Worm (Caenorhabditis elegans) whole organism, L4 larva: ENCODE results near the gene gei-8.

Source experiments
- T20F7.1 ChIP-seq: fragments of 200-800 bp; sonication (Bioruptor generic); optimal IDR thresholded peaks from 2 replicates; lab custom pipeline; 2018; ENCODE audit warnings: mild to moderate bottlenecking, missing genetic modification characterization, missing compliant biosample characterization
- T26A8.4 ChIP-seq: fragments of 200-800 bp; sonication (Bioruptor generic); IDR thresholded peaks from 2 replicates; pipeline ENCODE4 v1.3.6; 2022; ENCODE audit warnings: missing genetic modification characterization, missing compliant biosample characterization
- Y105C5A.15 ChIP-seq: fragments of 200-800 bp; sonication (Bioruptor generic); IDR thresholded peaks from 2 replicates; pipeline ENCODE4 v1.3.6; 2022; ENCODE audit warnings: missing genetic modification characterization, missing compliant biosample characterization
- Y75B8A.6 ChIP-seq: fragments of 200-800 bp; sonication (Bioruptor generic); IDR thresholded peaks from 2 replicates; pipeline ENCODE4 v1.3.6; 2022; ENCODE audit warnings: missing genetic modification reagents, missing genetic modification characterization, missing compliant biosample characterization
- arid-1 ChIP-seq: fragments of 200-800 bp; sonication (Bioruptor generic); conservative IDR thresholded peaks from 2 replicates; pipeline ENCODE4 v1.3.6; 2022; ENCODE audit warnings: missing genetic modification reagents, missing genetic modification characterization, missing compliant biosample characterization
- ceh-82 ChIP-seq: sonication (generic microtip); optimal IDR thresholded peaks from 2 replicates; lab custom pipeline; 2017; ENCODE audit warnings: missing biosample characterization, missing genetic modification characterization
- cey-2 ChIP-seq: sonication (generic microtip); optimal IDR thresholded peaks from 3 replicates; lab custom pipeline; 2017; ENCODE audit warnings: missing genetic modification characterization, mild to moderate bottlenecking, missing compliant biosample characterization, antibody characterized with exemption, borderline replicate concordance; ENCODE audit not compliant: insufficient read depth
- dpl-1 ChIP-seq: fragments of 150-350 bp; optimal IDR thresholded peaks from 2 replicates; lab custom pipeline; 2014; ENCODE audit warnings: missing biosample characterization, missing genetic modification reagents, missing genetic modification characterization
- dve-1 ChIP-seq: sonication (generic microtip); optimal IDR thresholded peaks from 2 replicates; lab custom pipeline; 2017; ENCODE audit warnings: antibody characterized with exemption, mild to moderate bottlenecking, missing genetic modification characterization, missing compliant biosample characterization; ENCODE audit not compliant: insufficient read depth
- gei-8 ChIP-seq: fragments of 200-800 bp; sonication (Bioruptor generic); optimal IDR thresholded peaks from 2 replicates; lab custom pipeline; 2018; ENCODE audit warnings: mild to moderate bottlenecking, missing genetic modification characterization, missing compliant biosample characterization
- hlh-30 ChIP-seq: sonication (generic microtip); optimal IDR thresholded peaks from 2 replicates; lab custom pipeline; 2017; ENCODE audit warnings: antibody characterized with exemption, mild to moderate bottlenecking, missing genetic modification characterization, missing compliant biosample characterization; ENCODE audit not compliant: insufficient read depth
- hmg-1.1 ChIP-seq: fragments of 200-800 bp; sonication (Bioruptor generic); IDR thresholded peaks from 2 replicates; pipeline ENCODE4 v1.3.6; 2022; ENCODE audit warnings: missing genetic modification reagents, missing genetic modification characterization, missing compliant biosample characterization
- lin-15B ChIP-seq: fragments of 150-350 bp; sonication (generic microtip); optimal IDR thresholded peaks from 3 replicates; lab custom pipeline; 2014; ENCODE audit warnings: missing biosample characterization, missing genetic modification characterization
- lin-29 ChIP-seq: fragments of 200-800 bp; sonication (Bioruptor generic); IDR thresholded peaks from 2 replicates; pipeline ENCODE4 v1.3.6; 2022; ENCODE audit warnings: missing genetic modification reagents, missing genetic modification characterization, missing compliant biosample characterization
- lin-38 ChIP-seq: fragments of 200-800 bp; sonication (Bioruptor generic); IDR thresholded peaks from 2 replicates; pipeline ENCODE4 v1.3.6; 2022; ENCODE audit warnings: missing genetic modification reagents, missing genetic modification characterization, missing compliant biosample characterization
- lir-3 ChIP-seq: sonication (generic microtip); optimal IDR thresholded peaks from 2 replicates; lab custom pipeline; 2016; ENCODE audit warnings: mild to moderate bottlenecking, missing genetic modification characterization, missing compliant biosample characterization
- lsy-2 ChIP-seq, 2 experiments: fragments of 150-350 bp in 1 of 2; sonication (generic microtip) in 1 of 2; optimal IDR thresholded peaks; 2 replicates each; lab custom pipeline; 2014 to 2017; ENCODE audit warnings: missing biosample characterization in 2 of 2, missing genetic modification characterization in 2 of 2
- mes-2 ChIP-seq: sonication (generic microtip); optimal IDR thresholded peaks from 2 replicates; lab custom pipeline; 2016; ENCODE audit warnings: missing genotype, mild to moderate bottlenecking, missing genetic modification characterization, missing compliant biosample characterization; ENCODE audit not compliant: poor library complexity, severe bottlenecking
- mxl-3 ChIP-seq: fragments of 200-800 bp; sonication (Bioruptor generic); optimal IDR thresholded peaks from 2 replicates; lab custom pipeline; 2018; ENCODE audit warnings: mild to moderate bottlenecking, missing genetic modification characterization, missing compliant biosample characterization
- nhr-11 ChIP-seq: fragments of 150-350 bp; optimal IDR thresholded peaks from 2 replicates; lab custom pipeline; 2014; ENCODE audit warnings: missing biosample characterization, missing genetic modification characterization
- nhr-28 ChIP-seq: fragments of 150-350 bp; optimal IDR thresholded peaks from 2 replicates; lab custom pipeline; 2014; ENCODE audit warnings: missing biosample characterization, missing genetic modification characterization
- nhr-48 ChIP-seq: sonication (generic microtip); optimal IDR thresholded peaks from 2 replicates; lab custom pipeline; 2016; ENCODE audit warnings: mild to moderate bottlenecking, missing genetic modification characterization, missing compliant biosample characterization
- nhr-6 ChIP-seq: fragments of 150-350 bp; optimal IDR thresholded peaks from 2 replicates; lab custom pipeline; 2014; ENCODE audit warnings: missing biosample characterization, missing genetic modification characterization
- nhr-76 ChIP-seq: fragments of 150-350 bp; optimal IDR thresholded peaks from 2 replicates; lab custom pipeline; 2014; ENCODE audit warnings: missing biosample characterization, missing genetic modification characterization
- nhr-77 ChIP-seq: fragments of 150-350 bp; optimal IDR thresholded peaks from 2 replicates; lab custom pipeline; 2014; ENCODE audit warnings: missing biosample characterization, missing genetic modification characterization
- pha-4 ChIP-seq, 2 experiments: fragments of 150-350 bp in 1 of 2; fragments of 200-800 bp in 1 of 2; sonication (Bioruptor generic) in 1 of 2; IDR thresholded peaks in 1 of 2; optimal IDR thresholded peaks in 1 of 2; 2 replicates each; pipeline versions ENCODE4 v1.3.6 to Lab custom; 2014 to 2022; ENCODE audit warnings: missing genetic modification characterization in 2 of 2, missing genetic modification reagents in 2 of 2, missing biosample characterization in 1 of 2, missing compliant biosample characterization in 1 of 2
- php-3 ChIP-seq: fragments of 200-800 bp; sonication (Bioruptor generic); IDR thresholded peaks from 2 replicates; pipeline ENCODE4 v1.3.6; 2022; ENCODE audit warnings: missing genetic modification reagents, missing genetic modification characterization, missing compliant biosample characterization
- rbr-2 ChIP-seq: sonication (generic microtip); optimal IDR thresholded peaks from 2 replicates; lab custom pipeline; 2016; ENCODE audit warnings: missing genotype, missing genetic modification characterization, missing compliant biosample characterization
- snpc-4 ChIP-seq: fragments of 150-350 bp; optimal IDR thresholded peaks from 2 replicates; lab custom pipeline; 2014; ENCODE audit warnings: missing biosample characterization, missing genetic modification characterization
- spr-1 ChIP-seq: sonication (generic microtip); optimal IDR thresholded peaks from 2 replicates; lab custom pipeline; 2016; ENCODE audit warnings: mild to moderate bottlenecking, missing genetic modification characterization, missing compliant biosample characterization
- tra-1 ChIP-seq: fragments of 200-800 bp; sonication (Bioruptor generic); IDR thresholded peaks from 2 replicates; pipeline ENCODE4 v1.3.6; 2022; ENCODE audit warnings: missing genetic modification reagents, missing genetic modification characterization, missing compliant biosample characterization
- unc-130 ChIP-seq: sonication (generic microtip); optimal IDR thresholded peaks from 2 replicates; lab custom pipeline; 2016; ENCODE audit warnings: missing genetic modification reagents, missing genetic modification characterization, missing compliant biosample characterization
- unc-39 ChIP-seq: sonication (generic microtip); optimal IDR thresholded peaks from 2 replicates; lab custom pipeline; 2017; ENCODE audit warnings: missing biosample characterization, missing genetic modification characterization
- unc-62 ChIP-seq, 3 experiments: fragments of 150-350 bp in 1 of 3; sonication (generic microtip); optimal IDR thresholded peaks in 2 of 3; peaks in 1 of 3; 1 replicate in 1 of 3; 2 replicates in 2 of 3; lab custom pipeline; 2014 to 2017; ENCODE audit warnings: missing biosample characterization in 3 of 3, missing genetic modification characterization in 3 of 3, missing genetic modification reagents in 3 of 3, missing genotype in 1 of 3
- vab-7 ChIP-seq: fragments of 200-800 bp; sonication (Bioruptor generic); IDR thresholded peaks from 2 replicates; pipeline ENCODE4 v1.3.6; 2022; ENCODE audit warnings: missing genetic modification reagents, missing genetic modification characterization, missing compliant biosample characterization
- zfp-2 ChIP-seq: sonication (generic microtip); optimal IDR thresholded peaks from 2 replicates; lab custom pipeline; 2016; ENCODE audit warnings: mild to moderate bottlenecking, missing genetic modification characterization, missing compliant biosample characterization
- zfp-3 ChIP-seq: fragments of 200-800 bp; sonication (Bioruptor generic); conservative IDR thresholded peaks from 2 replicates; pipeline ENCODE4 v1.3.6; 2022; ENCODE audit warnings: missing genetic modification reagents, missing genetic modification characterization, missing compliant biosample characterization
- ztf-7 ChIP-seq: fragments of 150-350 bp; optimal IDR thresholded peaks from 2 replicates; lab custom pipeline; 2014; ENCODE audit warnings: missing biosample characterization, missing genetic modification characterization

gei-8 gene

ce11 chrIII:8085355-8085754 lies 35.7 kb downstream of the gei-8 start, which contains the start of the genes K06H7.7 and grp-1:
K06H7.7 (minus strand) TSS chrIII:8085475.
grp-1 (plus strand) TSS chrIII:8085705.
- TF ChIP-seq ztf-7 (no peak), cey-2 (tag; lab: Kevin White, UChicago) (no peak), tra-1 (GFP tag; lab: Robert Waterston, UW) (no peak), spr-1 (tag; lab: Kevin White, UChicago) (no peak), gei-8 (no peak), dpl-1 (peak; percentile 66), ceh-82 (tag; lab: Kevin White, UChicago) (no peak), mes-2 (tag; lab: Kevin White, UChicago) (peak; percentile 59), php-3 (GFP tag; lab: Robert Waterston, UW) (no peak), lin-15B (no peak), lsy-2 (tag; optimal IDR thresholded peaks at IDR 0.05; lab: Kevin White, UChicago) (peak; percentile 92 to 99), nhr-28 (tag; lab: Kevin White, UChicago) (no peak), zfp-2 (tag; lab: Kevin White, UChicago) (no peak), unc-39 (tag; lab: Kevin White, UChicago) (no peak), arid-1 (GFP tag; lab: Robert Waterston, UW) (peak; percentile 42; the same call in 1 of the 2 replicates), nhr-77 (tag; lab: Kevin White, UChicago) (no peak), zfp-3 (GFP tag; lab: Robert Waterston, UW) (no peak), nhr-11 (no peak), T20F7.1 (GFP tag; lab: Kevin White, UChicago) (peak; percentile 49), lin-29 (GFP tag; lab: Robert Waterston, UW) (no peak), nhr-76 (no peak), hlh-30 (peak; percentile 34), Y75B8A.6 (GFP tag; lab: Robert Waterston, UW) (no peak), rbr-2 (tag; lab: Kevin White, UChicago) (no peak), nhr-6 (peak; percentile 37), Y105C5A.15 (GFP tag; lab: Robert Waterston, UW) (no peak), dve-1 (tag; lab: Kevin White, UChicago) (no peak), pha-4 (GFP tag; IDR thresholded peaks at IDR 0.05; lab: Robert Waterston, UW) (no peak), pha-4 (tag; optimal IDR thresholded peaks at IDR 0.05; lab: Kevin White, UChicago) (peak; percentile 0), mxl-3 (no peak), vab-7 (no peak), lin-38 (GFP tag; lab: Robert Waterston, UW) (peak; percentile 64), T26A8.4 (GFP tag; lab: Robert Waterston, UW) (no peak), lir-3 (tag; lab: Kevin White, UChicago) (no peak), hmg-1.1 (GFP tag; lab: Robert Waterston, UW) (no peak), unc-130 (GFP tag; lab: Kevin White, UChicago) (no peak), snpc-4 (tag; lab: Kevin White, UChicago) (no peak)
- TF ChIP-seq, all 104 proteins: peak for 9

- TF ChIP-seq nhr-28 (tag; lab: Kevin White, UChicago) (peak; percentile 10), nhr-48 (no peak), dpl-1 (peak; percentile 37)
These were observed 40.8 kb downstream of the gei-8 start, which contains the start of the genes dcr-1 and apc-2 for ce11 chrIII:8080165-8080738. dcr-1 (minus strand) TSS chrIII:8080281. apc-2 (plus strand) TSS chrIII:8080629.

ce11 chrIII:8077180-8077579 lies 43.9 kb downstream of the gei-8 start:
- TF ChIP-seq unc-62 (GFP tag; optimal IDR thresholded peaks at IDR 0.05 in 1 of 2; lab: Kevin White, UChicago) (peak in 1 of 2 experiments; percentile 97), unc-62 (tag; optimal IDR thresholded peaks at IDR 0.05; lab: Kevin White, UChicago) (no peak), T20F7.1 (GFP tag; lab: Kevin White, UChicago) (no peak)
